Worm (Caenorhabditis elegans) whole organism, midembryonic: Measurements from ENCODE around the gene sma-9.
A peak's percentile ranks its signal among the peaks of the same experiment; 100 is the strongest.

Source experiments
- T22C8.4 ChIP-seq: fragments of 200-800 bp; sonication (Bioruptor generic); IDR thresholded peaks from 2 replicates; pipeline ENCODE4 v1.3.6; 2022; ENCODE audit warnings: missing genetic modification characterization, missing compliant biosample characterization
- cog-1 ChIP-seq: sonication (generic microtip); optimal IDR thresholded peaks from 2 replicates; lab custom pipeline; 2016; ENCODE audit warnings: missing genetic modification characterization, missing compliant biosample characterization
- flt-1 ChIP-seq: fragments of 200-800 bp; sonication (Bioruptor generic); IDR thresholded peaks from 2 replicates; pipeline ENCODE4 v1.3.6; 2022; ENCODE audit warnings: missing genetic modification characterization, missing compliant biosample characterization
- klf-2 ChIP-seq: fragments of 200-800 bp; sonication (Bioruptor generic); conservative IDR thresholded peaks from 2 replicates; pipeline ENCODE4 v1.3.6; 2022; ENCODE audit warnings: missing genetic modification reagents, missing genetic modification characterization, missing compliant biosample characterization
- med-1 ChIP-seq: sonication (generic microtip); optimal IDR thresholded peaks from 2 replicates; lab custom pipeline; 2017; ENCODE audit warnings: missing genetic modification characterization, mild to moderate bottlenecking, missing compliant biosample characterization, antibody characterized with exemption, missing genetic modification reagents; ENCODE audit not compliant: insufficient read depth
- ref-1 ChIP-seq: fragments of 200-800 bp; sonication (Bioruptor generic); conservative IDR thresholded peaks from 2 replicates; pipeline ENCODE4 v1.3.6; 2022; ENCODE audit warnings: missing genetic modification reagents, missing genetic modification characterization, missing compliant biosample characterization
- tab-1 ChIP-seq: fragments of 200-800 bp; sonication (Bioruptor generic); IDR thresholded peaks from 2 replicates; pipeline ENCODE4 v1.3.6; 2022; ENCODE audit warnings: missing genetic modification characterization, missing compliant biosample characterization
- ztf-23 ChIP-seq: fragments of 200-800 bp; sonication (Bioruptor generic); IDR thresholded peaks from 2 replicates; pipeline ENCODE4 v1.3.6; 2022; ENCODE audit warnings: missing genetic modification reagents, missing genetic modification characterization, missing compliant biosample characterization
- ztf-29 ChIP-seq: fragments of 200-800 bp; sonication (Bioruptor generic); IDR thresholded peaks from 2 replicates; pipeline ENCODE4 v1.3.6; 2022; ENCODE audit warnings: missing genetic modification reagents, missing genetic modification characterization, missing compliant biosample characterization

sma-9 gene

DNA sequence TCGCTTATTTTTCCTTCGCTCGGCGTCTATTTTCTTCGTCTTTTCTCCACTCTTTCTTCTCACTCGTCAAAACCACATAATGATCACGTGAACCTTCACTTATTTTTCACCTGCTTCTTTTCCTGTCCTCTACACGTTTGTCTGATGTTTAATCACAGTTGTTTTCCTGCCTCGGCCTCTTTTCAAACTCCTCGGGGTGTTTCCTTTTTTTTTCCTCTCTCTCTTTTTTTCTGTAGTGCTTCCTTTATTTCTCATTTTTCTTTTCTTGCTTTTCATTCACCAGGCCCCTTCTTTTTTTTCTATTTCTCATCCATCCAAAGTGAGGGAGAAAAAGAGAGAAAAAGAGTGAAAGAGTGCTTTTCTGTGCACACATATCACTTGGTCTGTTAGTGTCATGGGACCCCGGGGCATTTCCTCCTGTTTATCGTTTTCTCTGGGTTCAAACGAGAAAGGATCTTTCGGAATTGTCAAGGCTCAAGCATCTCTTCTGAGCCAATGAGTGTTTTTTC is 2.0 kb downstream of the sma-9 start:
- no peak for TF ChIP-seq ref-1
- no peak for TF ChIP-seq med-1 (GFP tag; lab: Kevin White, UChicago)
- TF ChIP-seq klf-2 (GFP tag; lab: Robert Waterston, UW) = no peak
- no peak for TF ChIP-seq tab-1 (GFP tag; lab: Robert Waterston, UW)
- TF ChIP-seq cog-1 (tag; lab: Kevin White, UChicago) = no peak
- no peak for TF ChIP-seq flt-1 (GFP tag; lab: Robert Waterston, UW)
- TF ChIP-seq T22C8.4 (GFP tag; lab: Robert Waterston, UW) = no peak
- TF ChIP-seq ztf-23 (GFP tag; lab: Robert Waterston, UW) = no peak
- no peak for TF ChIP-seq ztf-29 (GFP tag; lab: Robert Waterston, UW)

DNA sequence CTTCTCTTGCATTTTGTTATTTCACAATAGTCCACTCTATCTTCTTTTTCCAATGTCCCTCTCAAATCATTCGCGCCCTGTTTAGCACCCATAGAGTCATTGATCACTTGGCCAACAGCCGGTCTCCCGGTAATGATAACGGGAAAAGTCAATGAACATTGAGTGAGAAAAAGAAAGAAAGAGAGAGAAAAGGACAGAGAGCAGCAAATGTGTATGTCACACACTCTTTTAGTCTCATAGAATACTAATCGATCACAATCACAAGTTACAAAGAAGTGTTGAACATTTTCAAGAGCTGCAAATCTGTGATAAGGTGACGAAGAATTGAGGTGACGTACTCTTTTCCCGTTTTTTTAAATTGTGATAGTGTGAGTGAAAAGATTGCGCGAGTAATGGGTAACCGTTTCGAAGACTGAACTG is 3.1 kb downstream of the sma-9 start:
- TF ChIP-seq ztf-23 (GFP tag; lab: Robert Waterston, UW) = no peak
- no peak for TF ChIP-seq med-1 (GFP tag; lab: Kevin White, UChicago)
- TF ChIP-seq flt-1 (GFP tag; lab: Robert Waterston, UW) = no peak
- TF ChIP-seq T22C8.4 (GFP tag; lab: Robert Waterston, UW) = no peak
- no peak for TF ChIP-seq klf-2 (GFP tag; lab: Robert Waterston, UW)
- no peak for TF ChIP-seq cog-1 (tag; lab: Kevin White, UChicago)
- TF ChIP-seq ref-1 = no peak
- TF ChIP-seq tab-1 (GFP tag; lab: Robert Waterston, UW) = no peak
- TF ChIP-seq ztf-29 (GFP tag; lab: Robert Waterston, UW) = no peak

DNA sequence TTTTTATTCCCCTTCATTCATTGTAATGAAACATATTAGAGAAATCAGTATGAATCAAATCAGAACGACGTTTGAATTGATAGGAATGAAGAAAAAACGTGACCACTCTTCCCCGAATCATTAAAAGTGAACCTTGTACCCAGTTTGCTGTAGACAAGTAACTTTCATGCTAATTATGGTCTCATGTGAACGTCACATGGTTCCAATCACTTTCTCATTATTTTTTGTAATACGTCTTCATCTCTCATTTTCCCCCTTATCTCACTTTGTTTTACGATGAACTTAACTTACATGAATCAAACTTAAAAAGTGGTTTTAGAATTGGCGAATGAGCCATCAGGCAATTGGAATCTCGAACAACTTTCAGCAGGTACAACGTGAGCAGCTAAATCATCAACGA is 3.7 kb downstream of the sma-9 start:
- TF ChIP-seq flt-1 (GFP tag; lab: Robert Waterston, UW) = no peak
- no peak for TF ChIP-seq tab-1 (GFP tag; lab: Robert Waterston, UW)
- TF ChIP-seq ref-1 = no peak
- no peak for TF ChIP-seq ztf-23 (GFP tag; lab: Robert Waterston, UW)

DNA sequence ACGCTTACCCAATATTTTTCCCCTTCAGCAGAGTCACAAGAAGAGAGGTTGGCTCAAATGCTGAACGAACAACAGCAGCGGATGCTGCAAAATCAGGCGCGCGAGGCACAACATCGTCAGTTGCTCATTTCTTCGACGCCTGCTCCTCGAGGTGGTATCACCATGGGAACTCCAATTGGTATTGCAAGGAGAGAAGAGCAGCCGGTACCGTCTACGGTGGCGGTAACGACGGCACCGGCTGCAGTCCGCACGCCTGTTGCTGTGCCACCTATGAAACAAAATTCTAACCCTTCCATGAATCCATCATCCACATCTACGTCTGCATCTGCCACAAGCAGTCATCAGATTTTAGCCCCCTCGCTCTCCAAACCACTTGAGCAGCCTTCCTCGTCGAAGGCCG is 5.8 kb downstream of the sma-9 start:
- TF ChIP-seq flt-1 (GFP tag; lab: Robert Waterston, UW) (0 out of 2 replicates have a peak, but pooled peaks have one; percentile 25), T22C8.4 (GFP tag; lab: Robert Waterston, UW) (no peak)

DNA sequence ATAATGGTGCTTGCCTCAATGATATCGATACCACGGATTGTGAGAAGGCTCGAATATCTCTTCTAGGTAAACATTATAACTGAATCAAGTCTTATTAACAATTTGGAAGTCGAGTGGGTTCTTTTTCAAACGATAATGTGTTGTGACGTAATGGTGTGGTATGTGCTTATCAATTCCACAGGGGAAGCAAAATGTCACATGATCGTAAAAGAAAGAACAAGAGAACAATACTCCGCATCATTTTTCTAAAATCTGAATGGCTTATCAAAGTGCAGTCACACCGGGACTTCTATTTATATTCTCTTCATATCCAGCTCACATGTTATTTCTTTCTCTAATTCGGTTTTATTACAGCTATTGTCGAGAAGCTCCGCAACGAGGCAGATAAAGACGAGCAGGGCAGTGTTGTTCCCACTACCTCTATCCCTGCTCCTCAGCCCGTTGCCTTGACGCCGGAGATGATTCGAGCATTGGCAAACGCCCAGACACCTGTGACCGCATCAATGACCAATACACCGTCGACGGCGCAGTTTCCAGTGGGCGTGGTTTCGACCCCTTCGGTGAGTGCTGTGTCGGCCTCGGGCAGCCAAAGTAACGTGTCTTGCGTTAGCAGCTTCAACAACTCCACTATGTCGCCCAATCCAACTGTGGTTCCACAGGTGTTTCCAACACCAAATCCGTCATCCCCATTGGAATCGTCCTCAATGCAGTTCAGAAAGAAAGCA is 11.6 kb downstream of the sma-9 start:
- no peak for TF ChIP-seq T22C8.4 (GFP tag; lab: Robert Waterston, UW)
- no peak for TF ChIP-seq tab-1 (GFP tag; lab: Robert Waterston, UW)
- TF ChIP-seq cog-1 (tag; lab: Kevin White, UChicago) = no peak
- TF ChIP-seq med-1 (GFP tag; lab: Kevin White, UChicago) = no peak
- TF ChIP-seq klf-2 (GFP tag; lab: Robert Waterston, UW) = no peak
- TF ChIP-seq ref-1 = no peak
- TF ChIP-seq ztf-23 (GFP tag; lab: Robert Waterston, UW) = no peak
- no peak for TF ChIP-seq flt-1 (GFP tag; lab: Robert Waterston, UW)
- TF ChIP-seq ztf-29 (GFP tag; lab: Robert Waterston, UW) = no peak

DNA sequence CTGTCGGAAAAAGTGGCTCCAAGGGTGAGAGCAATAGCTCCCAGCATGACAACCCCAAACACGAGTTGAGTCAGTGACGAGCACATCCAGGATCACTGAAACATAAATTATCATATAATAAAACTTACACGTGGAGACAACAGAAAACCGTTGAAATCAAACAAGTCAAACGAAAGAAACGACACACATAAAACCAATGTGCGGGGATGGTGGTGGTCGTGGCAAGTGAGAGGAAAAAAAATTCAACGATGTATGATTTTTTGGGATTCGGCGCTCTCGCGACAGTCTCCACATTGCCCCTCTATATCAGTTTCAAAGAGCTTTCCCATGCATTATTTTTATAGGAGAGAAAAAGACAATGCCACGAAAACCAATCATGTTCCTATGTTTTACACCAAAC is 14.7 kb downstream of the sma-9 start, which contains the start of gene clc-4:
Gene clc-4, minus strand, starts transcription at position 101 of the 400 bp plus-strand sequence.
- TF ChIP-seq klf-2 (GFP tag; lab: Robert Waterston, UW) (no peak), flt-1 (GFP tag; lab: Robert Waterston, UW) (no peak), ref-1 (no peak), ztf-29 (GFP tag; lab: Robert Waterston, UW) (no peak), T22C8.4 (GFP tag; lab: Robert Waterston, UW) (no peak), ztf-23 (GFP tag; lab: Robert Waterston, UW) (no peak), cog-1 (tag; lab: Kevin White, UChicago) (no peak), tab-1 (GFP tag; lab: Robert Waterston, UW) (no peak), med-1 (GFP tag; lab: Kevin White, UChicago) (no peak)

DNA sequence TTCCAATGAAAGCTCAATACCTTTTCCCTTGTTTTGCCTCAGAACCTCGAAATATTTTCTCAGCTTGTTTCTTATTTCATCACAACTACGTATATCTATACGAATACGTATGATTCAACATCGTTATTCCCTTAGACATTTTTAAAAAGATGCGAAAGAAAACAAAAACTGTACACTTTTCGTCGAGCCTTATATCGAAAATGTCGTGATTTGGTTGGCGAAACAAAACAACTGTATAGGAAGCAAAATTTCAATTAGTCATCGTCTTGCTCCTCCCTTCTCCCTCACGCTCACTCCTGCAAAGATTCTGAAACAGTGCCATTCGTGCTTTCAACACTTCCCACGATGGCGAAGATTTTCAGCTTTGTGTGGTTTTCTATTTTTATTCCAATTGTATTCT is 18.1 kb downstream of the sma-9 start, which contains the start of gene ttr-14:
Gene ttr-14, plus strand, starts transcription at position 301 of the 400 bp plus-strand sequence.
- TF ChIP-seq klf-2 (GFP tag; lab: Robert Waterston, UW) = no peak
- no peak for TF ChIP-seq med-1 (GFP tag; lab: Kevin White, UChicago)
- no peak for TF ChIP-seq tab-1 (GFP tag; lab: Robert Waterston, UW)
- TF ChIP-seq T22C8.4 (GFP tag; lab: Robert Waterston, UW) = no peak
- TF ChIP-seq flt-1 (GFP tag; lab: Robert Waterston, UW) = no peak
- TF ChIP-seq ztf-29 (GFP tag; lab: Robert Waterston, UW) = no peak
- no peak for TF ChIP-seq cog-1 (tag; lab: Kevin White, UChicago)
- TF ChIP-seq ztf-23 (GFP tag; lab: Robert Waterston, UW) = no peak
- no peak for TF ChIP-seq ref-1

DNA sequence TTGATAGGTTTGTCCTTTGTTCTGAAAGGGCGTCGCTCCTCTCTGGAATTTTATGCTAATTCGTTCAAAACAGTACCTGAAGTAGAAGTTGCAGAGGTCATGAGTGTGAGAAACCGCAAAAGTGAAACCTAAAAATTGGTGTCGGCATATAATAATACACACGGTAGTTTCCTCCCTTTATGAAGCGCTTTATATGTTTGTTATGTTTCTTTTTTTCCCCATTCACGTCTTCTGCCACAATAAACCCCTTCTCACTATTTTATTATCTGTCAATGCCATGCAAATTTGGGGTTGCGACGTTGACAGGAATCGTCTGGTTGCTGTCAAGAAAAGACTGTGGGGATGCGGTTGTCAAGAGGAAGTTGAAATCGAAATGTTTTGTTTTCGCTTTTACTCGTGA is 23.4 kb downstream of the sma-9 start, which contains the start of gene vap-2:
Gene vap-2, minus strand, starts transcription at position 101 of the 400 bp plus-strand sequence.
- TF ChIP-seq cog-1 (tag; lab: Kevin White, UChicago) = no peak
- no peak for TF ChIP-seq T22C8.4 (GFP tag; lab: Robert Waterston, UW)
- TF ChIP-seq tab-1 (GFP tag; lab: Robert Waterston, UW) = no peak
- TF ChIP-seq flt-1 (GFP tag; lab: Robert Waterston, UW) = no peak
- TF ChIP-seq ztf-23 (GFP tag; lab: Robert Waterston, UW) = no peak
- TF ChIP-seq med-1 (GFP tag; lab: Kevin White, UChicago) = no peak
- TF ChIP-seq klf-2 (GFP tag; lab: Robert Waterston, UW) = no peak
- TF ChIP-seq ztf-29 (GFP tag; lab: Robert Waterston, UW) = no peak
- TF ChIP-seq ref-1 = no peak

DNA sequence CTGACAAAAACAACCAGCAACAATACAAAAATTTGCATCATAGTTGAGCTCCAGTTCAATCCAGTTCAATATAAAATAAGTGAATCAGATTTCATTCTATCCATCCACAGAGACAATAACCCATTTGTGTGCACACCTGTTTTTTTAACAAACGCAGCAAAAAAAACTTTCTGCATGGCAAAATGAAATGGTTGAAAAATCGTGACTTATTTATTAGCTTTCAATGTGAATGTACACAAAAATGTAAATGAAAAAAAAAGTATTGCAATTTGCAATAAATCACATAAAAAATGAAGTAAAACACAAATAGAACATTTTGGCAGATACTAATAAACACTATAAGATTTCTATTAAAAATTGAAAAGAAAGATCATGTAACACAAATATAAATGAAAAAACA is 25.6 kb downstream of the sma-9 start, which contains the start of gene T05A10.6:
Gene T05A10.6, minus strand, starts transcription at position 101 of the 400 bp plus-strand sequence.
- TF ChIP-seq ztf-23 (GFP tag; lab: Robert Waterston, UW) (no peak), ref-1 (no peak), ztf-29 (GFP tag; lab: Robert Waterston, UW) (no peak), tab-1 (GFP tag; lab: Robert Waterston, UW) (no peak), cog-1 (tag; lab: Kevin White, UChicago) (no peak), flt-1 (GFP tag; lab: Robert Waterston, UW) (no peak), klf-2 (GFP tag; lab: Robert Waterston, UW) (no peak), med-1 (GFP tag; lab: Kevin White, UChicago) (no peak), T22C8.4 (GFP tag; lab: Robert Waterston, UW) (no peak)
